Fruit fly (Drosophila melanogaster) whole organism, wandering third instar larva: ENCODE measurements around the gene CG1958.

Experiments
- Abd-B ChIP-seq: fragments of >200 bp; optimal IDR thresholded peaks from 2 replicates; lab custom pipeline; 2017; ENCODE audit warnings: missing biosample characterization, missing genetic modification characterization
- Dif ChIP-seq: fragments of 200-275, 200-300 bp; sonication (Bioruptor generic); optimal IDR thresholded peaks from 2 replicates; lab custom pipeline; 2018; ENCODE audit warnings: missing biosample characterization, missing genetic modification characterization; ENCODE audit not compliant: partially characterized antibody
- GATAd ChIP-seq: sonication (Bioruptor generic); optimal IDR thresholded peaks from 2 replicates; lab custom pipeline; 2016; ENCODE audit warnings: missing biosample characterization, missing genetic modification characterization
- HLH106 ChIP-seq: fragments of 200-800 bp; optimal IDR thresholded peaks from 3 replicates; lab custom pipeline; 2019; ENCODE audit warnings: missing biosample characterization, mild to moderate bottlenecking, missing genetic modification characterization, moderate library complexity
- Hr78 ChIP-seq: fragments of >200 bp; optimal IDR thresholded peaks from 2 replicates; lab custom pipeline; 2017; ENCODE audit warnings: missing biosample characterization, missing genetic modification characterization
- Jra ChIP-seq: sonication (Bioruptor generic); optimal IDR thresholded peaks from 2 replicates; lab custom pipeline; 2016; ENCODE audit warnings: missing biosample characterization, missing genetic modification characterization
- Myc ChIP-seq: fragments of >200 bp; optimal IDR thresholded peaks from 2 replicates; lab custom pipeline; 2017
- N ChIP-seq: fragments of >200 bp; optimal IDR thresholded peaks from 2 replicates; lab custom pipeline; 2018; ENCODE audit warnings: missing biosample characterization, missing external identifiers, missing genetic modification characterization
- brk ChIP-seq: fragments of 200-800 bp; sonication (Bioruptor generic); optimal IDR thresholded peaks from 2 replicates; lab custom pipeline; 2016; ENCODE audit warnings: missing biosample characterization, mild to moderate bottlenecking, missing genetic modification characterization
- ey ChIP-seq: fragments of 200-800 bp; sonication (Bioruptor generic); optimal IDR thresholded peaks from 2 replicates; lab custom pipeline; 2016; ENCODE audit warnings: missing biosample characterization, missing genetic modification characterization
- pan ChIP-seq: fragments of >200 bp; optimal IDR thresholded peaks from 2 replicates; lab custom pipeline; 2017
- psq ChIP-seq: fragments of 200-800 bp; sonication (Bioruptor generic); optimal IDR thresholded peaks from 3 replicates; lab custom pipeline; 2017; ENCODE audit warnings: missing biosample characterization, mild to moderate bottlenecking, missing genetic modification characterization, moderate library complexity
- rgr ChIP-seq: fragments of 200-800 bp; sonication (Bioruptor generic); optimal IDR thresholded peaks from 3 replicates; lab custom pipeline; 2016; ENCODE audit warnings: missing biosample characterization, mild to moderate bottlenecking, missing genetic modification characterization
- usp ChIP-seq: fragments of >200 bp; optimal IDR thresholded peaks from 2 replicates; lab custom pipeline; 2017; ENCODE audit warnings: missing biosample characterization, missing genetic modification characterization

dm6 chrX:7221149-7221548 is 45.6 kb upstream of the CG1958 start:
- TF ChIP-seq Hr78: no peak
- no peak for TF ChIP-seq HLH106 (tag; lab: Kevin White, UChicago)
- TF ChIP-seq ey (GFP tag; lab: Kevin White, UChicago): no peak
- no peak for TF ChIP-seq N
- TF ChIP-seq psq (GFP tag; lab: Kevin White, UChicago): no peak
- TF ChIP-seq brk (GFP tag; lab: Kevin White, UChicago): no peak
- no peak for TF ChIP-seq usp (GFP tag; lab: Kevin White, UChicago)
- TF ChIP-seq rgr (GFP tag; lab: Kevin White, UChicago): no peak
- no peak for TF ChIP-seq pan (lab: Kevin White, UChicago)
- TF ChIP-seq GATAd (GFP tag; lab: Kevin White, UChicago): no peak
- TF ChIP-seq Abd-B (GFP tag; lab: Kevin White, UChicago): no peak
- TF ChIP-seq Jra (GFP tag; lab: Kevin White, UChicago): no peak
- TF ChIP-seq Myc: no peak
- no peak for TF ChIP-seq Dif (GFP tag; lab: Kevin White, UChicago)
